Worm (Caenorhabditis elegans) whole organism, young adult: Measurements from ENCODE around the gene tric-1B.1.

ENCODE experiments used
- F33H1.4 ChIP-seq: fragments of 200-800 bp; sonication (Bioruptor generic); IDR thresholded peaks from 2 replicates; pipeline ENCODE4 v1.3.6; 2022; ENCODE audit warnings: missing genetic modification reagents, missing genetic modification characterization, missing compliant biosample characterization
- F37B4.10 ChIP-seq: fragments of 200-800 bp; sonication (Bioruptor generic); IDR thresholded peaks from 2 replicates; pipeline ENCODE4 v1.3.6; 2022; ENCODE audit warnings: missing genetic modification characterization, missing compliant biosample characterization
- F52B5.7 ChIP-seq: sonication (generic microtip); optimal IDR thresholded peaks from 2 replicates; lab custom pipeline; 2016; ENCODE audit warnings: mild to moderate bottlenecking, missing genetic modification characterization, missing compliant biosample characterization
- F57A8.1 ChIP-seq: fragments of 200-800 bp; sonication (Bioruptor generic); optimal IDR thresholded peaks from 2 replicates; lab custom pipeline; 2018; ENCODE audit warnings: mild to moderate bottlenecking, missing genetic modification characterization, moderate library complexity, missing compliant biosample characterization
- K11D2.4 ChIP-seq: fragments of 200-800 bp; sonication (Bioruptor generic); IDR thresholded peaks from 2 replicates; pipeline ENCODE4 v1.3.6; 2022; ENCODE audit warnings: missing genetic modification reagents, missing genetic modification characterization, missing compliant biosample characterization
- K12H6.12 ChIP-seq: fragments of 200-800 bp; sonication (Bioruptor generic); optimal IDR thresholded peaks from 2 replicates; lab custom pipeline; 2018; ENCODE audit warnings: mild to moderate bottlenecking, missing genetic modification characterization, missing compliant biosample characterization
- Y53G8AR.9 ChIP-seq: fragments of 200-800 bp; sonication (Bioruptor generic); conservative IDR thresholded peaks from 2 replicates; pipeline ENCODE4 v1.3.6; 2022; ENCODE audit warnings: missing genetic modification reagents, missing genetic modification characterization, missing compliant biosample characterization
- bed-1 ChIP-seq: fragments of 200-800 bp; sonication (Bioruptor generic); IDR thresholded peaks from 2 replicates; pipeline ENCODE4 v1.3.6; 2022; ENCODE audit warnings: missing genetic modification reagents, missing genetic modification characterization, missing compliant biosample characterization
- ceh-100 ChIP-seq: fragments of 200-800 bp; sonication (Bioruptor generic); IDR thresholded peaks from 2 replicates; pipeline ENCODE4 v1.3.6; 2022; ENCODE audit warnings: missing genetic modification reagents, missing genetic modification characterization, missing compliant biosample characterization
- ceh-27 ChIP-seq: fragments of 200-800 bp; sonication (Bioruptor generic); optimal IDR thresholded peaks from 2 replicates; lab custom pipeline; 2018; ENCODE audit warnings: mild to moderate bottlenecking, missing genetic modification characterization, moderate library complexity, missing compliant biosample characterization
- ceh-58 ChIP-seq: fragments of 200-800 bp; sonication (Bioruptor generic); IDR thresholded peaks from 2 replicates; pipeline ENCODE4 v1.3.6; 2022; ENCODE audit warnings: missing genetic modification characterization, missing compliant biosample characterization
- chd-7 ChIP-seq: sonication (generic microtip); optimal IDR thresholded peaks from 2 replicates; lab custom pipeline; 2016; ENCODE audit warnings: mild to moderate bottlenecking, missing genetic modification characterization, moderate library complexity, missing compliant biosample characterization
- die-1 ChIP-seq: sonication (generic microtip); optimal IDR thresholded peaks from 2 replicates; lab custom pipeline; 2016; ENCODE audit warnings: missing genotype, mild to moderate bottlenecking, missing genetic modification characterization, missing compliant biosample characterization
- dox-1 ChIP-seq: fragments of 200-800 bp; sonication (Bioruptor generic); IDR thresholded peaks from 2 replicates; pipeline ENCODE4 v1.3.6; 2022; ENCODE audit warnings: missing genetic modification reagents, missing genetic modification characterization, missing compliant biosample characterization
- dpl-1 ChIP-seq: fragments of 150-350 bp; optimal IDR thresholded peaks from 2 replicates; lab custom pipeline; 2014; ENCODE audit warnings: missing biosample characterization, missing genetic modification reagents, missing genetic modification characterization
- efl-1 ChIP-seq: fragments of 150-350 bp; optimal IDR thresholded peaks from 2 replicates; lab custom pipeline; 2014; ENCODE audit warnings: missing biosample characterization, missing genetic modification reagents, missing genetic modification characterization
- egrh-3 ChIP-seq: fragments of 200-800 bp; sonication (Bioruptor generic); IDR thresholded peaks from 2 replicates; pipeline ENCODE4 v1.3.6; 2022; ENCODE audit warnings: missing genetic modification reagents, missing genetic modification characterization, missing compliant biosample characterization
- ekl-4 ChIP-seq: fragments of 200-800 bp; sonication (Bioruptor generic); IDR thresholded peaks from 2 replicates; pipeline ENCODE4 v1.3.6; 2022; ENCODE audit warnings: missing genetic modification reagents, missing genetic modification characterization, missing compliant biosample characterization
- gei-17 ChIP-seq: fragments of 200-800 bp; sonication (Bioruptor generic); optimal IDR thresholded peaks from 2 replicates; lab custom pipeline; 2018; ENCODE audit warnings: mild to moderate bottlenecking, missing genetic modification characterization, missing compliant biosample characterization
- hlh-26 ChIP-seq: fragments of 200-800 bp; sonication (Bioruptor generic); conservative IDR thresholded peaks from 2 replicates; pipeline ENCODE4 v1.3.6; 2022; ENCODE audit warnings: missing genetic modification reagents, missing genetic modification characterization, missing compliant biosample characterization
- hmg-1.2 ChIP-seq: fragments of 200-800 bp; sonication (Bioruptor generic); IDR thresholded peaks from 2 replicates; pipeline ENCODE4 v1.3.6; 2022; ENCODE audit warnings: missing genetic modification reagents, missing genetic modification characterization, missing compliant biosample characterization
- hmg-20 ChIP-seq: fragments of 200-800 bp; sonication (Bioruptor generic); IDR thresholded peaks from 2 replicates; pipeline ENCODE4 v1.3.6; 2022; ENCODE audit warnings: missing genetic modification reagents, missing genetic modification characterization, missing compliant biosample characterization
- lin-26 ChIP-seq: fragments of 200-800 bp; sonication (Bioruptor generic); IDR thresholded peaks from 2 replicates; pipeline ENCODE4 v1.3.6; 2022; ENCODE audit warnings: missing genetic modification reagents, missing genetic modification characterization, missing compliant biosample characterization
- lin-35 ChIP-seq, 3 experiments: fragments of 150-350 bp in 2 of 3; sonication (generic microtip) in 1 of 3; optimal IDR thresholded peaks; 2 replicates each; lab custom pipeline; 2014 to 2018; ENCODE audit warnings: missing biosample characterization in 3 of 3, missing genetic modification characterization in 3 of 3, missing genetic modification reagents in 3 of 3
- lin-54 ChIP-seq: fragments of 200-800 bp; sonication (Bioruptor generic); optimal IDR thresholded peaks from 2 replicates; lab custom pipeline; 2018; ENCODE audit warnings: mild to moderate bottlenecking, missing genetic modification characterization, missing compliant biosample characterization
- lsl-1 ChIP-seq: fragments of 200-800 bp; sonication (Bioruptor generic); optimal IDR thresholded peaks from 2 replicates; lab custom pipeline; 2018; ENCODE audit warnings: mild to moderate bottlenecking, missing genetic modification characterization, moderate library complexity, missing compliant biosample characterization
- madf-10 ChIP-seq: sonication (generic microtip); optimal IDR thresholded peaks from 2 replicates; lab custom pipeline; 2016; ENCODE audit warnings: mild to moderate bottlenecking, missing genetic modification characterization, missing compliant biosample characterization
- madf-6 ChIP-seq: fragments of 200-800 bp; sonication (Bioruptor generic); IDR thresholded peaks from 2 replicates; pipeline ENCODE4 v1.3.6; 2022; ENCODE audit warnings: missing genetic modification reagents, missing genetic modification characterization, missing compliant biosample characterization
- mcd-1 ChIP-seq: fragments of 200-800 bp; sonication (Bioruptor generic); IDR thresholded peaks from 2 replicates; pipeline ENCODE4 v1.3.6; 2022; ENCODE audit warnings: missing genetic modification reagents, missing genetic modification characterization, missing compliant biosample characterization
- nfyb-1 ChIP-seq: fragments of 200-800 bp; sonication (Bioruptor generic); IDR thresholded peaks from 2 replicates; pipeline ENCODE4 v1.3.6; 2022; ENCODE audit warnings: missing genetic modification reagents, missing genetic modification characterization, missing compliant biosample characterization
- nhr-80 ChIP-seq: sonication (generic microtip); optimal IDR thresholded peaks from 2 replicates; lab custom pipeline; 2016; ENCODE audit warnings: missing genetic modification characterization, missing compliant biosample characterization
- nhr-90 ChIP-seq: sonication (generic microtip); optimal IDR thresholded peaks from 2 replicates; lab custom pipeline; 2016; ENCODE audit warnings: missing genotype, mild to moderate bottlenecking, missing genetic modification characterization, missing compliant biosample characterization
- pha-4 ChIP-seq: fragments of 150-350 bp; sonication (generic microtip); optimal IDR thresholded peaks from 2 replicates; lab custom pipeline; 2014; ENCODE audit warnings: missing biosample characterization, missing genetic modification reagents, missing genetic modification characterization
- rcor-1 ChIP-seq: fragments of 200-800 bp; sonication (Bioruptor generic); IDR thresholded peaks from 2 replicates; pipeline ENCODE4 v1.3.6; 2022; ENCODE audit warnings: missing genetic modification reagents, missing genetic modification characterization, missing compliant biosample characterization
- sea-2 ChIP-seq: fragments of 200-800 bp; sonication (Bioruptor generic); IDR thresholded peaks from 2 replicates; pipeline ENCODE4 v1.3.6; 2022; ENCODE audit warnings: missing genetic modification characterization, missing compliant biosample characterization
- snpc-4 ChIP-seq, 5 experiments: fragments of 150-350 bp in 1 of 5; sonication (generic microtip) in 4 of 5; optimal IDR thresholded peaks; 2 replicates each; lab custom pipeline; 2014 to 2018; ENCODE audit warnings: missing genetic modification characterization in 5 of 5, missing biosample characterization in 3 of 5, antibody characterized with exemption in 2 of 5, mild to moderate bottlenecking in 2 of 5, missing compliant biosample characterization in 2 of 5, missing genotype in 2 of 5, moderate library complexity in 2 of 5, missing genetic modification reagents in 1 of 5
- somi-1 ChIP-seq: fragments of 200-800 bp; sonication (Bioruptor generic); optimal IDR thresholded peaks from 2 replicates; lab custom pipeline; 2018; ENCODE audit warnings: mild to moderate bottlenecking, missing genetic modification characterization, missing compliant biosample characterization
- tbp1 ChIP-seq: fragments of 200-800 bp; sonication (Bioruptor generic); optimal IDR thresholded peaks from 2 replicates; lab custom pipeline; 2018; ENCODE audit warnings: mild to moderate bottlenecking, missing genetic modification characterization, missing compliant biosample characterization
- tbx-9 ChIP-seq: sonication (generic microtip); optimal IDR thresholded peaks from 2 replicates; lab custom pipeline; 2016; ENCODE audit warnings: borderline replicate concordance, missing genetic modification characterization, inconsistent platforms, missing compliant biosample characterization
- zfh-2 ChIP-seq: fragments of 200-800 bp; sonication (Bioruptor generic); conservative IDR thresholded peaks from 2 replicates; pipeline ENCODE4 v1.3.6; 2022; ENCODE audit warnings: missing genetic modification reagents, missing genetic modification characterization, missing compliant biosample characterization
- ztf-18 ChIP-seq: sonication (generic microtip); optimal IDR thresholded peaks from 2 replicates; lab custom pipeline; 2016; ENCODE audit warnings: missing genotype, mild to moderate bottlenecking, missing genetic modification characterization, missing compliant biosample characterization
- ztf-22 ChIP-seq: fragments of 200-800 bp; sonication (Bioruptor generic); optimal IDR thresholded peaks from 2 replicates; lab custom pipeline; 2018; ENCODE audit warnings: mild to moderate bottlenecking, missing genetic modification characterization, moderate library complexity, missing compliant biosample characterization
- ztf-26 ChIP-seq: sonication (generic microtip); optimal IDR thresholded peaks from 2 replicates; lab custom pipeline; 2017; ENCODE audit warnings: missing genetic modification characterization, missing compliant biosample characterization
- ztf-6 ChIP-seq: fragments of 200-800 bp; sonication (Bioruptor generic); IDR thresholded peaks from 2 replicates; pipeline ENCODE4 v1.3.6; 2022; ENCODE audit warnings: missing genetic modification reagents, missing genetic modification characterization, missing compliant biosample characterization

The tric-1B.1 gene

ce11 chrII:12224916-12225406, 41.1 kb downstream of the tric-1B.1 start, which contains the start of the genes pqn-87 and rsr-2:
Gene pqn-87 (minus strand): TSS chrII:12225086.
Gene rsr-2 (plus strand): TSS chrII:12225356.
- TF ChIP-seq chd-7 (tag; lab: Kevin White, UChicago) (no peak), lsl-1 (peak; percentile 51), ztf-26 (tag; lab: Kevin White, UChicago) (no peak), F57A8.1 (no peak), pha-4 (tag; lab: Kevin White, UChicago) (no peak), F37B4.10 (GFP tag; lab: Robert Waterston, UW) (no peak), madf-6 (GFP tag; lab: Robert Waterston, UW) (peak; percentile 11; the same call in 1 of the 2 replicates), dox-1 (GFP tag; lab: Robert Waterston, UW) (peak; percentile 46; the same call in 1 of the 2 replicates), somi-1 (GFP tag; lab: Kevin White, UChicago) (no peak), F33H1.4 (GFP tag; lab: Robert Waterston, UW) (peak; percentile 83), ceh-58 (GFP tag; lab: Robert Waterston, UW) (no peak), hlh-26 (GFP tag; lab: Robert Waterston, UW) (no peak), lin-54 (GFP tag; lab: Kevin White, UChicago) (no peak), nhr-90 (tag; lab: Kevin White, UChicago) (no peak), efl-1 (GFP tag; lab: Kevin White, UChicago) (peak; percentile 55), mcd-1 (GFP tag; lab: Robert Waterston, UW) (no peak), tbx-9 (tag; lab: Kevin White, UChicago) (no peak), hmg-1.2 (GFP tag; lab: Robert Waterston, UW) (peak; percentile 15; the same call in 1 of the 2 replicates), bed-1 (GFP tag; lab: Robert Waterston, UW) (no peak), snpc-4 (GFP tag; optimal IDR thresholded peaks at IDR 0.05; lab: Kevin White, UChicago) (no peak), snpc-4 (tag; optimal IDR thresholded peaks at IDR 0.05; lab: Kevin White, UChicago) (peak in 1 of 4 experiments; percentile 14), ztf-22 (GFP tag; lab: Kevin White, UChicago) (no peak)

ce11 chrII:12222524-12222923, 43.5 kb downstream of the tric-1B.1 start:
- TF ChIP-seq lin-54 (GFP tag; lab: Kevin White, UChicago) = peak; percentile 27
- peak; percentile 40 for TF ChIP-seq nhr-80 (tag; lab: Kevin White, UChicago)
- TF ChIP-seq ceh-100 = no peak
- TF ChIP-seq ceh-27 = peak; percentile 78
- TF ChIP-seq dox-1 (GFP tag; lab: Robert Waterston, UW) = peak; percentile 75
- TF ChIP-seq madf-10 (tag; lab: Kevin White, UChicago) = peak; percentile 78
- peak; percentile 65 for TF ChIP-seq K12H6.12
- TF ChIP-seq ekl-4 (GFP tag; lab: Robert Waterston, UW) = peak; percentile 79
- TF ChIP-seq K11D2.4 (GFP tag; lab: Robert Waterston, UW) = peak; percentile 67; the same call in 1 of the 2 replicates
- peak; percentile 30 for TF ChIP-seq F52B5.7
- peak in 1 of 3 experiments; percentile 68 for TF ChIP-seq lin-35 (GFP tag; optimal IDR thresholded peaks at IDR 0.05; lab: Kevin White, UChicago)
- TF ChIP-seq mcd-1 (GFP tag; lab: Robert Waterston, UW) = peak; percentile 68
- peak; percentile 83 for TF ChIP-seq rcor-1 (GFP tag; lab: Robert Waterston, UW)
- peak; percentile 78; the same call in 1 of the 2 replicates for TF ChIP-seq hmg-1.2 (GFP tag; lab: Robert Waterston, UW)
- TF ChIP-seq Y53G8AR.9 (GFP tag; lab: Robert Waterston, UW) = 0 out of 2 replicates have a peak, but pooled peaks have one; percentile 14
- peak; percentile 30 for TF ChIP-seq nhr-90 (tag; lab: Kevin White, UChicago)
- TF ChIP-seq snpc-4 (GFP tag; optimal IDR thresholded peaks at IDR 0.05; lab: Kevin White, UChicago) = peak; percentile 62
- peak; percentile 50 to 87 (median 81) for TF ChIP-seq snpc-4 (tag; optimal IDR thresholded peaks at IDR 0.05; lab: Kevin White, UChicago)
- TF ChIP-seq ztf-6 (GFP tag; lab: Robert Waterston, UW) = no peak
- TF ChIP-seq dpl-1 = no peak
- peak; percentile 36 for TF ChIP-seq gei-17 (GFP tag; lab: Kevin White, UChicago)
- 0 out of 2 replicates have a peak, but pooled peaks have one; percentile 59 for TF ChIP-seq lin-26 (GFP tag; lab: Robert Waterston, UW)
- peak; percentile 19; the same call in 1 of the 2 replicates for TF ChIP-seq hmg-20
- no peak for TF ChIP-seq lsl-1
- peak; percentile 10; the same call in 1 of the 2 replicates for TF ChIP-seq F33H1.4 (GFP tag; lab: Robert Waterston, UW)
- no peak for TF ChIP-seq sea-2 (GFP tag; lab: Robert Waterston, UW)
- peak; percentile 34 for TF ChIP-seq tbp1 (GFP tag; lab: Kevin White, UChicago)
- TF ChIP-seq egrh-3 = peak; percentile 73
- TF ChIP-seq zfh-2 (GFP tag; lab: Robert Waterston, UW) = peak; percentile 98
- peak; percentile 54 for TF ChIP-seq chd-7 (tag; lab: Kevin White, UChicago)
- peak; percentile 33 for TF ChIP-seq ztf-18
- TF ChIP-seq die-1 (tag; lab: Kevin White, UChicago) = peak; percentile 36
- peak; percentile 79 for TF ChIP-seq nfyb-1
